Worm (Caenorhabditis elegans) whole organism, L1 larva: ENCODE data around the gene gst-1.

Experiments
- Y116A8C.19 ChIP-seq: sonication (generic microtip); optimal IDR thresholded peaks from 2 replicates; lab custom pipeline; 2016; ENCODE audit warnings: missing compliant biosample characterization, missing genetic modification characterization, borderline replicate concordance
- alr-1 ChIP-seq: fragments of 200-800 bp; sonication (Bioruptor generic); optimal IDR thresholded peaks from 2 replicates; lab custom pipeline; 2018; ENCODE audit warnings: borderline replicate concordance, mild to moderate bottlenecking, missing genetic modification characterization, missing compliant biosample characterization
- blmp-1 ChIP-seq: fragments of 150-350 bp; optimal IDR thresholded peaks from 2 replicates; lab custom pipeline; 2014; ENCODE audit warnings: missing biosample characterization, missing genetic modification characterization
- ceh-88 ChIP-seq: fragments of 200-800 bp; sonication (Bioruptor generic); IDR thresholded peaks from 2 replicates; pipeline ENCODE4 v1.3.6; 2022; ENCODE audit warnings: missing genetic modification characterization, missing compliant biosample characterization
- ces-1 ChIP-seq: fragments of 150-350 bp; optimal IDR thresholded peaks from 2 replicates; lab custom pipeline; 2014; ENCODE audit warnings: missing biosample characterization, missing genetic modification reagents, missing genetic modification characterization
- efl-1 ChIP-seq, 4 experiments: fragments of 150-350 bp; optimal IDR thresholded peaks in 3 of 4; peaks in 1 of 4; 1 replicate in 1 of 4; 2 replicates in 3 of 4; lab custom pipeline; 2014; ENCODE audit warnings: missing biosample characterization in 2 of 4, missing genetic modification characterization in 2 of 4, missing genetic modification reagents in 2 of 4
- egl-27 ChIP-seq, 2 experiments: fragments of 150-350 bp in 1 of 2; sonication (generic microtip); optimal IDR thresholded peaks; 3 replicates each; lab custom pipeline; 2017 to 2018; ENCODE audit warnings: missing biosample characterization in 2 of 2, missing genetic modification characterization in 2 of 2, missing genetic modification reagents in 2 of 2
- elt-3 ChIP-seq, 6 experiments: fragments of 150-350 bp in 1 of 6; sonication (generic microtip); optimal IDR thresholded peaks; 2 replicates each; lab custom pipeline; 2017 to 2018; ENCODE audit warnings: missing biosample characterization in 6 of 6, missing genetic modification characterization in 6 of 6, inconsistent platforms in 1 of 6
- fkh-10 ChIP-seq: sonication (generic microtip); optimal IDR thresholded peaks from 2 replicates; lab custom pipeline; 2017; ENCODE audit warnings: missing biosample characterization, missing genetic modification reagents, missing genetic modification characterization
- fos-1 ChIP-seq: fragments of 150-350 bp; optimal IDR thresholded peaks from 2 replicates; lab custom pipeline; 2014; ENCODE audit warnings: missing biosample characterization, missing genetic modification characterization
- grh-1 ChIP-seq: fragments of 200-800 bp; sonication (Bioruptor generic); IDR thresholded peaks from 2 replicates; pipeline ENCODE4 v1.3.6; 2022; ENCODE audit warnings: missing genetic modification reagents, missing genetic modification characterization, missing compliant biosample characterization
- hpl-2 ChIP-seq: fragments of 150-350 bp; optimal IDR thresholded peaks from 2 replicates; lab custom pipeline; 2014; ENCODE audit warnings: missing biosample characterization, missing genetic modification reagents, missing genetic modification characterization
- jun-1 ChIP-seq: fragments of 150-350 bp; optimal IDR thresholded peaks from 2 replicates; lab custom pipeline; 2014; ENCODE audit warnings: missing biosample characterization, missing genetic modification reagents, missing genetic modification characterization
- lin-13 ChIP-seq: fragments of 150-350 bp; optimal IDR thresholded peaks from 2 replicates; lab custom pipeline; 2014; ENCODE audit warnings: missing biosample characterization, missing genetic modification reagents, missing genetic modification characterization
- lin-14 ChIP-seq: fragments of 200-800 bp; sonication (Bioruptor generic); optimal IDR thresholded peaks from 2 replicates; lab custom pipeline; 2018; ENCODE audit warnings: mild to moderate bottlenecking, missing genetic modification characterization, moderate library complexity, missing compliant biosample characterization
- lin-15B ChIP-seq: fragments of 150-350 bp; sonication (generic microtip); optimal IDR thresholded peaks from 3 replicates; lab custom pipeline; 2014; ENCODE audit warnings: missing biosample characterization, missing genetic modification characterization
- lir-3 ChIP-seq: sonication (generic microtip); optimal IDR thresholded peaks from 2 replicates; lab custom pipeline; 2016; ENCODE audit warnings: mild to moderate bottlenecking, missing genetic modification characterization, moderate library complexity, missing compliant biosample characterization; ENCODE audit not compliant: poor library complexity
- nhr-11 ChIP-seq: fragments of 150-350 bp; optimal IDR thresholded peaks from 2 replicates; lab custom pipeline; 2014; ENCODE audit warnings: missing biosample characterization, missing genetic modification characterization
- nhr-19 ChIP-seq: fragments of 200-800 bp; sonication (Bioruptor generic); conservative IDR thresholded peaks from 2 replicates; pipeline ENCODE4 v1.3.6; 2022; ENCODE audit warnings: missing genetic modification characterization, missing compliant biosample characterization
- nhr-20 ChIP-seq: sonication (generic microtip); optimal IDR thresholded peaks from 2 replicates; lab custom pipeline; 2016; ENCODE audit warnings: mild to moderate bottlenecking, missing genetic modification characterization, missing compliant biosample characterization
- nhr-47 ChIP-seq: sonication (generic microtip); optimal IDR thresholded peaks from 2 replicates; lab custom pipeline; 2016; ENCODE audit warnings: mild to moderate bottlenecking, missing genetic modification characterization, moderate library complexity, missing compliant biosample characterization
- nhr-76 ChIP-seq: sonication (generic microtip); optimal IDR thresholded peaks from 2 replicates; lab custom pipeline; 2017; ENCODE audit warnings: missing biosample characterization, missing genetic modification characterization
- nhr-85 ChIP-seq: sonication (generic microtip); peaks from one replicate; lab custom pipeline; 2016; ENCODE audit warnings: missing genetic modification characterization, inconsistent platforms, missing compliant biosample characterization
- pag-3 ChIP-seq: sonication (generic microtip); optimal IDR thresholded peaks from 2 replicates; lab custom pipeline; 2017; ENCODE audit warnings: missing genetic modification characterization, mild to moderate bottlenecking, missing compliant biosample characterization, antibody characterized with exemption, borderline replicate concordance; ENCODE audit not compliant: insufficient read depth
- rnt-1 ChIP-seq: sonication (generic microtip); optimal IDR thresholded peaks from 2 replicates; lab custom pipeline; 2016; ENCODE audit warnings: mild to moderate bottlenecking, missing genetic modification characterization, moderate library complexity, missing compliant biosample characterization
- snpc-4 ChIP-seq: fragments of 150-350 bp; optimal IDR thresholded peaks from 2 replicates; lab custom pipeline; 2014; ENCODE audit warnings: missing biosample characterization, missing genetic modification characterization
- snu-23 ChIP-seq: sonication (generic microtip); optimal IDR thresholded peaks from 2 replicates; lab custom pipeline; 2016; ENCODE audit warnings: missing genetic modification characterization, missing compliant biosample characterization
- sup-37 ChIP-seq: fragments of 200-800 bp; sonication (Bioruptor generic); optimal IDR thresholded peaks from 2 replicates; lab custom pipeline; 2018; ENCODE audit warnings: mild to moderate bottlenecking, missing genetic modification characterization, missing compliant biosample characterization
- swsn-7 ChIP-seq: sonication (generic microtip); optimal IDR thresholded peaks from 2 replicates; lab custom pipeline; 2016; ENCODE audit warnings: missing genetic modification characterization, missing compliant biosample characterization
- tlp-1 ChIP-seq: fragments of 150-350 bp; optimal IDR thresholded peaks from 2 replicates; lab custom pipeline; 2014; ENCODE audit warnings: missing biosample characterization, missing genetic modification characterization
- unc-30 ChIP-seq: sonication (generic microtip); optimal IDR thresholded peaks from 2 replicates; lab custom pipeline; 2017; ENCODE audit warnings: missing biosample characterization, missing genetic modification characterization
- zag-1 ChIP-seq: fragments of 150-350 bp; optimal IDR thresholded peaks from 2 replicates; lab custom pipeline; 2014; ENCODE audit warnings: missing biosample characterization, missing genetic modification characterization
- zip-4 ChIP-seq: fragments of 200-800 bp; sonication (Bioruptor generic); optimal IDR thresholded peaks from 2 replicates; lab custom pipeline; 2018; ENCODE audit warnings: mild to moderate bottlenecking, missing genetic modification characterization, moderate library complexity, missing compliant biosample characterization
- ztf-11 ChIP-seq, 2 experiments: sonication (generic microtip); optimal IDR thresholded peaks; 2 replicates each; lab custom pipeline; 2016 to 2017; ENCODE audit warnings: missing genetic modification characterization in 2 of 2, missing biosample characterization in 1 of 2, missing compliant biosample characterization in 1 of 2
- ztf-4 ChIP-seq: fragments of 150-350 bp; optimal IDR thresholded peaks from 2 replicates; lab custom pipeline; 2014; ENCODE audit warnings: missing biosample characterization, missing genetic modification characterization

The gst-1 gene

ce11 chrIII:9105653-9106052, 46.5 kb downstream of the gst-1 start:
- TF ChIP-seq lin-13 (GFP tag; lab: Kevin White, UChicago) = no peak
- TF ChIP-seq fos-1 = no peak
- TF ChIP-seq jun-1 (tag; lab: Kevin White, UChicago) = no peak
- peak; percentile 55 for TF ChIP-seq nhr-85 (tag; lab: Kevin White, UChicago)
- no peak for TF ChIP-seq fkh-10 (GFP tag; lab: Kevin White, UChicago)
- no peak for TF ChIP-seq unc-30 (tag; lab: Kevin White, UChicago)
- TF ChIP-seq egl-27 (tag; optimal IDR thresholded peaks at IDR 0.05; lab: Kevin White, UChicago) = no peak
- no peak for TF ChIP-seq snu-23
- TF ChIP-seq grh-1 = no peak
- no peak for TF ChIP-seq nhr-20 (tag; lab: Kevin White, UChicago)
- TF ChIP-seq ces-1 (GFP tag; lab: Kevin White, UChicago) = no peak
- peak; percentile 6 for TF ChIP-seq lin-14 (GFP tag; lab: Kevin White, UChicago)
- TF ChIP-seq lir-3 (tag; lab: Kevin White, UChicago) = no peak
- no peak for TF ChIP-seq pag-3 (tag; lab: Kevin White, UChicago)
- peak; percentile 51 for TF ChIP-seq blmp-1 (tag; lab: Kevin White, UChicago)
- no peak for TF ChIP-seq nhr-76
- TF ChIP-seq zag-1 (tag; lab: Kevin White, UChicago) = no peak
- TF ChIP-seq snpc-4 (tag; lab: Kevin White, UChicago) = no peak
- TF ChIP-seq nhr-19 (GFP tag; lab: Robert Waterston, UW) = no peak
- no peak for TF ChIP-seq ztf-4
- peak in 1 of 6 experiments; percentile 61 for TF ChIP-seq elt-3 (tag; optimal IDR thresholded peaks at IDR 0.05; lab: Kevin White, UChicago)

DNA sequence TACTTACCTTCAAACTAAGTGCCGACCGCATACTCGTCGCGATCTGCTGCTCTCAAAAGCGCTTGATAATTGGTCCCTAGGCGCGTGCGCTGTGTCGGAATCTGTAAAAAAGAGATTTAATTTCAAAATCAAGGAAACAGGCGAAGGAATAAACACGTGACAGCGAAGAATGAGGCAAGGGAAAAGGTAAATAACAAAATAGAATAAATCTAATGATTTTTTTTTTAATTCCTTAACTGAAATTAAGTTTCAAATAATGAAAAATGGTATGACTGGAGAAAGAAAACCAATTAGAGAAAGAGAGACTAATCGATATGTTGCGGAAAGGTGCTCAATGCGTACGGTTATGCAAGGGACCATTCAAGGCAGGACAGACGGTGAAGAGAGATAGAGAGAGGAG, 50.0 kb downstream of the gst-1 start, which contains the start of gene cya-1:
TSS of gene cya-1 (minus strand) at position 101 of the 400 bp plus-strand sequence.
- TF ChIP-seq Y116A8C.19 (tag; lab: Kevin White, UChicago) = no peak
- no peak for TF ChIP-seq rnt-1
- TF ChIP-seq ztf-11 (tag; optimal IDR thresholded peaks at IDR 0.05; lab: Kevin White, UChicago) = no peak
- TF ChIP-seq sup-37 (GFP tag; lab: Kevin White, UChicago) = no peak
- TF ChIP-seq ceh-88 (GFP tag; lab: Robert Waterston, UW) = no peak
- TF ChIP-seq zip-4 (GFP tag; lab: Kevin White, UChicago) = no peak
- TF ChIP-seq zag-1 (tag; lab: Kevin White, UChicago) = no peak
- no peak for TF ChIP-seq swsn-7 (tag; lab: Kevin White, UChicago)
- no peak for TF ChIP-seq lin-15B
- no peak for TF ChIP-seq nhr-47 (tag; lab: Kevin White, UChicago)
- no peak for TF ChIP-seq hpl-2 (GFP tag; lab: Kevin White, UChicago)
- TF ChIP-seq tlp-1 = no peak
- TF ChIP-seq alr-1 (tag; lab: Kevin White, UChicago) = no peak
- TF ChIP-seq lin-14 (GFP tag; lab: Kevin White, UChicago) = no peak
- TF ChIP-seq pag-3 (tag; lab: Kevin White, UChicago) = no peak
- TF ChIP-seq nhr-11 (tag; lab: Kevin White, UChicago) = no peak
- no peak for TF ChIP-seq grh-1
- TF ChIP-seq, all 84 proteins: peak for 0

DNA sequence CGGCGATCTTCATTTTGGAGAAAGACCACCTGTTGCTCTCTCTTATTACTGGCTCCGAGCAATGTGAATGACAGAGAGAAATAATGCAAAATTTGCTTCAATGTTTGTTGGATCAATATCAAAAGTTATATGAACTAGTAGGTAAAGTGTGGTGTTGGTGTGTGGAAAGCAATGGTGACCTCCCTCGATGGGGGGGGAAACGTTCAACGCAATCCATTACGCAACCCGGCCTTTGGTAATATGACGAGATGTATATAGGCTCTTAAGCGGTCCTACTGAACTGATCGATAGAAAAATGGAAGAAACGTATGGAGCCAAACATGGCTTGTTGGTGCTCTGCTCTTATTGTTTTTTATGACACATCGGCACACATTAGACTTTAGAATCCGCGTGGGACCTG, 50.6 kb downstream of the gst-1 start:
- TF ChIP-seq ztf-11 (tag; optimal IDR thresholded peaks at IDR 0.05; lab: Kevin White, UChicago) (no peak), efl-1 (optimal IDR thresholded peaks at IDR 0.05; lab: Kevin White, UChicago) (no peak), efl-1 (GFP tag; optimal IDR thresholded peaks at IDR 0.05 in 1 of 2; lab: Kevin White, UChicago) (peak in 1 of 2 experiments; percentile 83), grh-1 (no peak)
